Fruit fly (Drosophila melanogaster) Kc167 (cell line): ENCODE measurements around the gene mip130.

ENCODE experiments used
- Myc ChIP-seq: fragments of >200 bp; optimal IDR thresholded peaks from 2 replicates; lab custom pipeline; 2017; ENCODE audit warnings: missing external identifiers
- Sin3A ChIP-seq: fragments of >200 bp; optimal IDR thresholded peaks from 2 replicates; lab custom pipeline; 2018; ENCODE audit warnings: missing external identifiers
- h ChIP-seq: fragments of >200 bp; optimal IDR thresholded peaks from 3 replicates; lab custom pipeline; 2018; ENCODE audit warnings: missing external identifiers
- insv ChIP-seq: fragments of >200 bp; optimal IDR thresholded peaks from 3 replicates; lab custom pipeline; 2018; ENCODE audit warnings: missing external identifiers
- psq ChIP-seq: fragments of >200 bp; optimal IDR thresholded peaks from 2 replicates; lab custom pipeline; 2017; ENCODE audit warnings: missing external identifiers
- ttk ChIP-seq: sonication (Bioruptor generic); optimal IDR thresholded peaks from 2 replicates; lab custom pipeline; 2017; ENCODE audit warnings: missing external identifiers

The mip130 gene

dm6 chrX:1907727-1908264, at the start of gene mip130:
Gene mip130 (plus strand): TSS chrX:1908239.
- TF ChIP-seq Myc, result no peak
- no peak for TF ChIP-seq psq (lab: Kevin White, UChicago)

dm6 chrX:1858867-1859266, 49.2 kb upstream of the mip130 start, which contains the start of gene Lamtor5:
Gene Lamtor5 (minus strand): TSS chrX:1858971.
- TF ChIP-seq h (lab: Kevin White, UChicago) (no peak), ttk (no peak), Sin3A (no peak), psq (lab: Kevin White, UChicago) (no peak), insv (lab: Kevin White, UChicago) (no peak), Myc (no peak)

dm6 chrX:1861620-1862184, 46.3 kb upstream of the mip130 start, which contains the start of gene deltaCOP:
Gene deltaCOP (minus strand): TSS chrX:1861790.
- no peak for TF ChIP-seq insv (lab: Kevin White, UChicago)
- TF ChIP-seq ttk, result no peak
- TF ChIP-seq h (lab: Kevin White, UChicago), result no peak
- TF ChIP-seq psq (lab: Kevin White, UChicago), result no peak
- TF ChIP-seq Sin3A, result no peak
- TF ChIP-seq Myc, result no peak

- TF ChIP-seq h (lab: Kevin White, UChicago) (no peak), insv (lab: Kevin White, UChicago) (no peak), psq (lab: Kevin White, UChicago) (no peak), ttk (no peak), Sin3A (no peak)
These were observed 42.4 kb upstream of the mip130 start, which contains the start of the genes Gcna and MED18 for dm6 chrX:1865673-1866072. Gene Gcna (minus strand): TSS chrX:1865835. Gene MED18 (plus strand): TSS chrX:1865909.

dm6 chrX:1868586-1869111, 39.4 kb upstream of the mip130 start, which contains the start of the genes CG14803 and Pex5:
Gene CG14803 (plus strand): TSS chrX:1868870.
Gene Pex5 (minus strand): TSS chrX:1869061.
- TF ChIP-seq Myc, result no peak
- no peak for TF ChIP-seq ttk
- TF ChIP-seq Sin3A, result no peak
- no peak for TF ChIP-seq h (lab: Kevin White, UChicago)

DNA sequence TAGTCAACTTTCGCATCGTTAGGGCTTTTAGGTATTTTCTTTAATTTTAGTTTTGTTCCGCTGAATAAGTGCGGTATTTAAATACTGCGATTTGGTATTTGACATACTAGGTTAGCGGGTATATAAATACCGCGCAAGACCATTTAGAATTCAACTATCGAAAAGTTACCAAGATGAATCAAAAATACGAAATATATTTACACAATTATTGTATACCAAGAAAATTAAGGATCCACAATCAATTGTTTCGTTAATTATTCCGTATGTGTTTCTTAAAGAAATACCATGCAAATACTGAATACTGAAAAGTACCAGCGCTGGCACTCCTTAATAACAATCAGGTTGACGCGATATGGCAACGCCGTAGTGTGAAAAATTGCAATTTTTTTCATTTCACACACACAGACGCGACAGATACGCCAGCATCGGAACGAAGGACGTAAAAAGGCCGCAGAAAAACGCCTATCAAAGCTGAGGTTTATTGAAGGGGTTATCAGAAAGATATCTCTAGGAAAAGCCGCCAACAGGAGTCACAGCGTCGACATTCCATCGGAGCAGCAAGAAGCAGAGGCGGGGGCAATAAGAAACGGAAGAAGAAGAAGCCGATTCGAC, 34.4 kb upstream of the mip130 start, which contains the start of the genes Pgam5 and Vps26:
Gene Pgam5 (minus strand): TSS at position 51 of the 612 bp plus-strand sequence.
Gene Vps26 (plus strand): TSS at position 339 of the 612 bp plus-strand sequence.
- TF ChIP-seq psq (lab: Kevin White, UChicago), result no peak
- no peak for TF ChIP-seq h (lab: Kevin White, UChicago)
- TF ChIP-seq Sin3A, result no peak
- no peak for TF ChIP-seq ttk
- no peak for TF ChIP-seq Myc
- TF ChIP-seq insv (lab: Kevin White, UChicago), result no peak

DNA sequence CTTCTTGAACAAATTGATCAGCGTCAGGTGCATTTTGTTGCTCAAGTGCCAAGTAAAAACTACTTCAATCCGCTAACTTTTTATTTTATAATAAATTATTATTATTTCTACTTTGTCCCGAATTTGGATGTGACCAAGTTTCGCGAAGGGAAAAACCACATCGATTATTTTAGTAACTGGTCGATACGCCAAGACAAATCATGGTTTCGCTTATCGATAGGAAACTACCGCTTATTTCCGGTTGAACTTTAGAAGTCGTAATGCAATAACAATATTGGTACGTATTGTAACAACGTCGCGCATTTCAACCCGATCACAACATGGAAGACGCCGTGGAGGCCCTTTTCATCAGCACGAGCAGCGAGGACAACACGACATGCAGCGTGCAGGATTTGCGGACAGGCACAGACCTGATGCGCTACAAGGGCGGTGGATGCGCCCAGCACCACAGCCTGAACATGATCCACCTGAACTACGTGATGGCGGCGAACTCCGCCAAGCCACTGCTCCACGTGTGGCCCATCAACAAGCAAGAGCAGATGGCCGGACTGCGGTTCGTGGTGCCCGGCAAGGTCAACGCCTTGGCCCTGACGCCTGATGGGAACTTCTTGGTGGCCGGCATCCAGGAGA, 30.8 kb upstream of the mip130 start, which contains the start of the genes CG14817 and CG14805:
Gene CG14817 (minus strand): TSS at position 164 of the 630 bp plus-strand sequence.
Gene CG14805 (plus strand): TSS at position 211 of the 630 bp plus-strand sequence.
- TF ChIP-seq psq (lab: Kevin White, UChicago) (no peak), ttk (no peak), Sin3A (no peak), h (lab: Kevin White, UChicago) (no peak)

DNA sequence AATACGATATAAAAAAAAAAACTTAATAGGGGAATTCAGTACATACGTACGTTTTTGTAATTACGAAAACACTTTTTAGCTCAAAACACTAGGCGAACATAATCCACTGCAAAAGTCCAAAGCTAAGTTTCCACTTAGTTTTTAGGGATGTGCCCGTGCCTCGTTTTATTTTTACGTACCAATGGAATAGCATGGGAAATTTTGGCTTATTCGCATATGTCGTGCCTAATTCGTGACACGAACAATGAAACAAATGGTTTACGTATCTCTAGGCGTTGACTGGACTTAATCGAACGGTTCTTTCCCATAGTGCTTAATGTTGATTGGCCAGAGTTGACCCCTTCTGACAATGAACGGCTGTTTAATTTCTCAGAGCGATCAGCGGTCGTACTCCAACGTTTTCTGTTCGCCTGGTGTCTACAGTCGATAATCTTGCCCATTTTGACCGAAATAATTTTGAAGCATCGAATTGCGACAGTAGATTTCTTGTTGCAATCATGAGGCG, 28.4 kb upstream of the mip130 start, which contains the start of gene CG14818:
Gene CG14818 (minus strand): TSS at position 169 of the 505 bp plus-strand sequence.
- TF ChIP-seq Sin3A, result no peak
- no peak for TF ChIP-seq psq (lab: Kevin White, UChicago)
- no peak for TF ChIP-seq insv (lab: Kevin White, UChicago)
- TF ChIP-seq h (lab: Kevin White, UChicago), result no peak
- TF ChIP-seq ttk, result no peak
- no peak for TF ChIP-seq Myc

dm6 chrX:1880139-1880556, 27.9 kb upstream of the mip130 start, which contains the start of gene Coa8:
Gene Coa8 (plus strand): TSS chrX:1880282.
- TF ChIP-seq Sin3A (no peak), ttk (no peak), Myc (no peak), h (lab: Kevin White, UChicago) (no peak), insv (lab: Kevin White, UChicago) (no peak), psq (lab: Kevin White, UChicago) (no peak)

dm6 chrX:1880779-1881178, 27.3 kb upstream of the mip130 start:
- TF ChIP-seq Myc (no peak), h (lab: Kevin White, UChicago) (no peak), ttk (no peak), psq (lab: Kevin White, UChicago) (no peak), insv (lab: Kevin White, UChicago) (no peak), Sin3A (no peak)

- TF ChIP-seq insv (lab: Kevin White, UChicago), result no peak
- TF ChIP-seq psq (lab: Kevin White, UChicago), result no peak
- no peak for TF ChIP-seq h (lab: Kevin White, UChicago)
- TF ChIP-seq Sin3A, result no peak
- TF ChIP-seq Myc, result no peak
- no peak for TF ChIP-seq ttk
These were observed 18.1 kb upstream of the mip130 start, which contains the start of the genes trr and mRpL16 for dm6 chrX:1889926-1890325. Gene trr (minus strand): TSS chrX:1889950. Gene mRpL16 (plus strand): TSS chrX:1890256.

dm6 chrX:1893532-1893931, 14.5 kb upstream of the mip130 start:
- TF ChIP-seq h (lab: Kevin White, UChicago), result no peak
- no peak for TF ChIP-seq Sin3A
- TF ChIP-seq insv (lab: Kevin White, UChicago), result no peak
- TF ChIP-seq ttk, result no peak
- TF ChIP-seq Myc, result no peak
- TF ChIP-seq psq (lab: Kevin White, UChicago), result no peak
